Worm (Caenorhabditis elegans) whole organism, L1 larva: ENCODE data around the gene F55G7.4.

Source experiments
- dpl-1 ChIP-seq, 3 experiments: fragments of 150-350 bp in 2 of 3; sonication (generic microtip) in 1 of 3; optimal IDR thresholded peaks; 2 replicates each; lab custom pipeline; 2014 to 2017; ENCODE audit warnings: missing biosample characterization in 3 of 3, missing genetic modification characterization in 3 of 3, missing genetic modification reagents in 3 of 3
- lin-15B ChIP-seq: fragments of 150-350 bp; sonication (generic microtip); optimal IDR thresholded peaks from 3 replicates; lab custom pipeline; 2014; ENCODE audit warnings: missing biosample characterization, missing genetic modification characterization
- nhr-28 ChIP-seq: fragments of 150-350 bp; optimal IDR thresholded peaks from 2 replicates; lab custom pipeline; 2014; ENCODE audit warnings: missing biosample characterization, missing genetic modification characterization
- nhr-76 ChIP-seq: sonication (generic microtip); optimal IDR thresholded peaks from 2 replicates; lab custom pipeline; 2017; ENCODE audit warnings: missing biosample characterization, missing genetic modification characterization
- unc-62 ChIP-seq: fragments of 150-350 bp; optimal IDR thresholded peaks from 2 replicates; lab custom pipeline; 2014; ENCODE audit warnings: missing biosample characterization, missing genetic modification reagents, missing genetic modification characterization
- vab-15 ChIP-seq: sonication (generic microtip); optimal IDR thresholded peaks from 2 replicates; lab custom pipeline; 2017; ENCODE audit warnings: missing genotype, mild to moderate bottlenecking, missing genetic modification characterization, missing compliant biosample characterization
- zag-1 ChIP-seq: fragments of 150-350 bp; optimal IDR thresholded peaks from 2 replicates; lab custom pipeline; 2014; ENCODE audit warnings: missing biosample characterization, missing genetic modification characterization

DNA sequence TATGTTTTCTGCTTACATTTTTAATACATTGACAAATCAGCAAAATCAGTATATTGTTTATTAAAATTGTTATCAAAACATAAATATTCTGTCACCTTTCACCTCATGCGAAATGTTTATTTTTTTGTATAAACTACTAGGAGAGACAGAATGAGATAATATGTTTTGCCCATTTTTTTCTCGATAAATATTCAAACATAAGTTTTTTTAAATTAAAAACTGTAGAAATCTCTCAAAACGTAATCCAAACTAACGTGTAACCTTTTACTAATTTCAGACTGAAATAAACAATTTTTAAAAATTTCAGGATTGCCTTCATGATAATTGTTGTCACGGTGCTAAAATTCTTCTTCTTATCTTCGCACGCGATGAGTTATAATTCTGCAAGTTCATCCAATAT, 29.6 kb downstream of the F55G7.4 start, which contains the start of gene T08D10.5:
- TF ChIP-seq nhr-76 (tag; lab: Kevin White, UChicago) = no peak
- no peak for TF ChIP-seq lin-15B (tag; lab: Kevin White, UChicago)
- TF ChIP-seq vab-15 (tag; lab: Kevin White, UChicago) = no peak
- no peak for TF ChIP-seq unc-62 (GFP tag; lab: Kevin White, UChicago)
- no peak for TF ChIP-seq zag-1 (tag; lab: Kevin White, UChicago)
- TF ChIP-seq dpl-1 (GFP tag; optimal IDR thresholded peaks at IDR 0.05; lab: Kevin White, UChicago) = no peak
- TF ChIP-seq nhr-28 (tag; lab: Kevin White, UChicago) = no peak
